Worm (Caenorhabditis elegans) whole organism, young adult: Measurements from ENCODE around the gene C25A6.1.

ENCODE experiments used
- C06A6.2 ChIP-seq: fragments of 200-800 bp; sonication (Bioruptor generic); conservative IDR thresholded peaks from 2 replicates; pipeline ENCODE4 v1.3.6; 2022; ENCODE audit warnings: missing genetic modification characterization, missing compliant biosample characterization
- F49E8.2 ChIP-seq: sonication (generic microtip); optimal IDR thresholded peaks from 3 replicates; lab custom pipeline; 2017; ENCODE audit warnings: missing genetic modification characterization, mild to moderate bottlenecking, missing compliant biosample characterization, antibody characterized with exemption, moderate library complexity; ENCODE audit not compliant: insufficient read depth
- F57C9.4 ChIP-seq: sonication (generic microtip); optimal IDR thresholded peaks from 2 replicates; lab custom pipeline; 2017; ENCODE audit warnings: mild to moderate bottlenecking, missing genetic modification characterization, missing compliant biosample characterization
- K11D2.4 ChIP-seq: fragments of 200-800 bp; sonication (Bioruptor generic); IDR thresholded peaks from 2 replicates; pipeline ENCODE4 v1.3.6; 2022; ENCODE audit warnings: missing genetic modification reagents, missing genetic modification characterization, missing compliant biosample characterization
- Y79H2A.3 ChIP-seq: fragments of 200-800 bp; sonication (Bioruptor generic); conservative IDR thresholded peaks from 2 replicates; pipeline ENCODE4 v1.3.6; 2022; ENCODE audit warnings: missing genetic modification reagents, missing genetic modification characterization, missing compliant biosample characterization
- ZK185.1 ChIP-seq: sonication (generic microtip); optimal IDR thresholded peaks from 2 replicates; lab custom pipeline; 2016; ENCODE audit warnings: mild to moderate bottlenecking, missing genetic modification characterization, missing compliant biosample characterization; ENCODE audit not compliant: poor library complexity, severe bottlenecking
- ama-1 ChIP-seq, 3 experiments: fragments of 150-350 bp in 1 of 3; sonication (generic microtip) in 2 of 3; optimal IDR thresholded peaks; 2 replicates each; lab custom pipeline; 2014 to 2018; ENCODE audit warnings: missing biosample characterization in 2 of 3, missing genetic modification characterization in 2 of 3, missing genetic modification reagents in 2 of 3
- aptf-2 ChIP-seq: fragments of 200-800 bp; sonication (Bioruptor generic); conservative IDR thresholded peaks from 2 replicates; pipeline ENCODE4 v1.3.6; 2022; ENCODE audit warnings: missing genetic modification reagents, missing genetic modification characterization, missing compliant biosample characterization
- atf-7 ChIP-seq: sonication (generic microtip); optimal IDR thresholded peaks from 2 replicates; lab custom pipeline; 2017; ENCODE audit warnings: mild to moderate bottlenecking, missing genetic modification characterization, missing compliant biosample characterization
- athp-1 ChIP-seq: sonication (generic microtip); optimal IDR thresholded peaks from 2 replicates; lab custom pipeline; 2017; ENCODE audit warnings: mild to moderate bottlenecking, missing genetic modification characterization, missing compliant biosample characterization
- bed-2 ChIP-seq: fragments of 200-800 bp; sonication (Bioruptor generic); IDR thresholded peaks from 2 replicates; pipeline ENCODE4 v1.3.6; 2022; ENCODE audit warnings: missing genetic modification reagents, missing genetic modification characterization, missing compliant biosample characterization
- ccch-3 ChIP-seq: fragments of 200-800 bp; sonication (Bioruptor generic); optimal IDR thresholded peaks from 2 replicates; lab custom pipeline; 2018; ENCODE audit warnings: mild to moderate bottlenecking, missing genetic modification characterization, missing compliant biosample characterization
- ceh-27 ChIP-seq: fragments of 200-800 bp; sonication (Bioruptor generic); optimal IDR thresholded peaks from 2 replicates; lab custom pipeline; 2018; ENCODE audit warnings: mild to moderate bottlenecking, missing genetic modification characterization, moderate library complexity, missing compliant biosample characterization
- chd-7 ChIP-seq: sonication (generic microtip); optimal IDR thresholded peaks from 2 replicates; lab custom pipeline; 2016; ENCODE audit warnings: mild to moderate bottlenecking, missing genetic modification characterization, moderate library complexity, missing compliant biosample characterization
- die-1 ChIP-seq: sonication (generic microtip); optimal IDR thresholded peaks from 2 replicates; lab custom pipeline; 2016; ENCODE audit warnings: missing genotype, mild to moderate bottlenecking, missing genetic modification characterization, missing compliant biosample characterization
- dpff-1 ChIP-seq: sonication (generic microtip); optimal IDR thresholded peaks from 2 replicates; lab custom pipeline; 2017; ENCODE audit warnings: mild to moderate bottlenecking, missing genetic modification characterization, missing compliant biosample characterization
- dpl-1 ChIP-seq: fragments of 150-350 bp; optimal IDR thresholded peaks from 2 replicates; lab custom pipeline; 2014; ENCODE audit warnings: missing biosample characterization, missing genetic modification reagents, missing genetic modification characterization
- egl-18 ChIP-seq: fragments of 200-800 bp; sonication (Bioruptor generic); IDR thresholded peaks from 2 replicates; pipeline ENCODE4 v1.3.6; 2022; ENCODE audit warnings: missing genetic modification reagents, missing genetic modification characterization, missing compliant biosample characterization
- ekl-4 ChIP-seq: fragments of 200-800 bp; sonication (Bioruptor generic); IDR thresholded peaks from 2 replicates; pipeline ENCODE4 v1.3.6; 2022; ENCODE audit warnings: missing genetic modification reagents, missing genetic modification characterization, missing compliant biosample characterization
- fkh-3 ChIP-seq: sonication (generic microtip); optimal IDR thresholded peaks from 2 replicates; lab custom pipeline; 2016; ENCODE audit warnings: mild to moderate bottlenecking, missing genetic modification characterization, missing compliant biosample characterization
- gei-17 ChIP-seq: fragments of 200-800 bp; sonication (Bioruptor generic); optimal IDR thresholded peaks from 2 replicates; lab custom pipeline; 2018; ENCODE audit warnings: mild to moderate bottlenecking, missing genetic modification characterization, missing compliant biosample characterization
- him-1 ChIP-seq: sonication (generic microtip); optimal IDR thresholded peaks from 2 replicates; lab custom pipeline; 2016; ENCODE audit warnings: missing genotype, missing genetic modification reagents, missing genetic modification characterization, missing compliant biosample characterization
- hlh-26 ChIP-seq: fragments of 200-800 bp; sonication (Bioruptor generic); conservative IDR thresholded peaks from 2 replicates; pipeline ENCODE4 v1.3.6; 2022; ENCODE audit warnings: missing genetic modification reagents, missing genetic modification characterization, missing compliant biosample characterization
- hmg-1.2 ChIP-seq: fragments of 200-800 bp; sonication (Bioruptor generic); IDR thresholded peaks from 2 replicates; pipeline ENCODE4 v1.3.6; 2022; ENCODE audit warnings: missing genetic modification reagents, missing genetic modification characterization, missing compliant biosample characterization
- let-526 ChIP-seq: fragments of 200-800 bp; sonication (Bioruptor generic); IDR thresholded peaks from 2 replicates; pipeline ENCODE4 v1.3.6; 2022; ENCODE audit warnings: missing genetic modification reagents, missing genetic modification characterization, missing compliant biosample characterization
- lin-26 ChIP-seq: fragments of 200-800 bp; sonication (Bioruptor generic); IDR thresholded peaks from 2 replicates; pipeline ENCODE4 v1.3.6; 2022; ENCODE audit warnings: missing genetic modification reagents, missing genetic modification characterization, missing compliant biosample characterization
- lir-1 ChIP-seq: fragments of 200-800 bp; sonication (Bioruptor generic); conservative IDR thresholded peaks from 2 replicates; pipeline ENCODE4 v1.3.6; 2022; ENCODE audit warnings: missing genetic modification reagents, missing genetic modification characterization, missing compliant biosample characterization
- lsl-1 ChIP-seq: fragments of 200-800 bp; sonication (Bioruptor generic); optimal IDR thresholded peaks from 2 replicates; lab custom pipeline; 2018; ENCODE audit warnings: mild to moderate bottlenecking, missing genetic modification characterization, moderate library complexity, missing compliant biosample characterization
- mcd-1 ChIP-seq: fragments of 200-800 bp; sonication (Bioruptor generic); IDR thresholded peaks from 2 replicates; pipeline ENCODE4 v1.3.6; 2022; ENCODE audit warnings: missing genetic modification reagents, missing genetic modification characterization, missing compliant biosample characterization
- nfya-1 ChIP-seq: sonication (generic microtip); optimal IDR thresholded peaks from 2 replicates; lab custom pipeline; 2017; ENCODE audit warnings: antibody characterized with exemption, missing compliant biosample characterization, missing genetic modification characterization, borderline replicate concordance; ENCODE audit not compliant: insufficient read depth
- nfya-2 ChIP-seq: fragments of 200-800 bp; sonication (Bioruptor generic); IDR thresholded peaks from 2 replicates; pipeline ENCODE4 v1.3.6; 2022; ENCODE audit warnings: missing genetic modification reagents, missing genetic modification characterization, missing compliant biosample characterization
- nfyb-1 ChIP-seq: fragments of 200-800 bp; sonication (Bioruptor generic); IDR thresholded peaks from 2 replicates; pipeline ENCODE4 v1.3.6; 2022; ENCODE audit warnings: missing genetic modification reagents, missing genetic modification characterization, missing compliant biosample characterization
- nhr-27 ChIP-seq: fragments of 200-800 bp; sonication (Bioruptor generic); optimal IDR thresholded peaks from 2 replicates; lab custom pipeline; 2018; ENCODE audit warnings: mild to moderate bottlenecking, missing genetic modification characterization, moderate library complexity, missing compliant biosample characterization
- nhr-90 ChIP-seq: sonication (generic microtip); optimal IDR thresholded peaks from 2 replicates; lab custom pipeline; 2016; ENCODE audit warnings: missing genotype, mild to moderate bottlenecking, missing genetic modification characterization, missing compliant biosample characterization
- sdz-38 ChIP-seq: sonication (generic microtip); optimal IDR thresholded peaks from 2 replicates; lab custom pipeline; 2016; ENCODE audit warnings: missing genotype, missing genetic modification characterization, missing compliant biosample characterization
- snpc-4 ChIP-seq, 5 experiments: fragments of 150-350 bp in 1 of 5; sonication (generic microtip) in 4 of 5; optimal IDR thresholded peaks; 2 replicates each; lab custom pipeline; 2014 to 2018; ENCODE audit warnings: missing genetic modification characterization in 5 of 5, missing biosample characterization in 3 of 5, antibody characterized with exemption in 2 of 5, mild to moderate bottlenecking in 2 of 5, missing compliant biosample characterization in 2 of 5, missing genotype in 2 of 5, moderate library complexity in 2 of 5, missing genetic modification reagents in 1 of 5
- sptf-2 ChIP-seq: fragments of 200-800 bp; sonication (Bioruptor generic); optimal IDR thresholded peaks from 2 replicates; lab custom pipeline; 2018; ENCODE audit warnings: mild to moderate bottlenecking, missing genetic modification characterization, missing compliant biosample characterization
- tbp1 ChIP-seq: fragments of 200-800 bp; sonication (Bioruptor generic); optimal IDR thresholded peaks from 2 replicates; lab custom pipeline; 2018; ENCODE audit warnings: mild to moderate bottlenecking, missing genetic modification characterization, missing compliant biosample characterization
- tbx-9 ChIP-seq: sonication (generic microtip); optimal IDR thresholded peaks from 2 replicates; lab custom pipeline; 2016; ENCODE audit warnings: borderline replicate concordance, missing genetic modification characterization, inconsistent platforms, missing compliant biosample characterization
- tlf-1 ChIP-seq: fragments of 200-800 bp; sonication (Bioruptor generic); optimal IDR thresholded peaks from 2 replicates; lab custom pipeline; 2018; ENCODE audit warnings: mild to moderate bottlenecking, missing genetic modification characterization, missing compliant biosample characterization
- unc-62 ChIP-seq: fragments of 150-350 bp; optimal IDR thresholded peaks from 2 replicates; lab custom pipeline; 2014; ENCODE audit warnings: missing biosample characterization, missing genetic modification reagents, missing genetic modification characterization
- zfh-2 ChIP-seq: fragments of 200-800 bp; sonication (Bioruptor generic); conservative IDR thresholded peaks from 2 replicates; pipeline ENCODE4 v1.3.6; 2022; ENCODE audit warnings: missing genetic modification reagents, missing genetic modification characterization, missing compliant biosample characterization
- ztf-22 ChIP-seq: fragments of 200-800 bp; sonication (Bioruptor generic); optimal IDR thresholded peaks from 2 replicates; lab custom pipeline; 2018; ENCODE audit warnings: mild to moderate bottlenecking, missing genetic modification characterization, moderate library complexity, missing compliant biosample characterization
- ztf-25 ChIP-seq: fragments of 200-800 bp; sonication (Bioruptor generic); IDR thresholded peaks from 2 replicates; pipeline ENCODE4 v1.3.6; 2022; ENCODE audit warnings: missing genetic modification reagents, missing genetic modification characterization, missing compliant biosample characterization
- ztf-26 ChIP-seq: sonication (generic microtip); optimal IDR thresholded peaks from 2 replicates; lab custom pipeline; 2017; ENCODE audit warnings: missing genetic modification characterization, missing compliant biosample characterization
- ztf-28 ChIP-seq: fragments of 200-800 bp; sonication (Bioruptor generic); IDR thresholded peaks from 2 replicates; pipeline ENCODE4 v1.3.6; 2022; ENCODE audit warnings: missing genetic modification reagents, missing genetic modification characterization, missing compliant biosample characterization
- ztf-6 ChIP-seq: fragments of 200-800 bp; sonication (Bioruptor generic); IDR thresholded peaks from 2 replicates; pipeline ENCODE4 v1.3.6; 2022; ENCODE audit warnings: missing genetic modification reagents, missing genetic modification characterization, missing compliant biosample characterization

Gene C25A6.1

ce11 chrV:5410679-5411078 is 2.4 kb downstream of the C25A6.1 start, which contains the start of gene F08F3.4 (continued):
- TF ChIP-seq aptf-2 (GFP tag; lab: Robert Waterston, UW) (no peak), sdz-38 (tag; lab: Kevin White, UChicago) (no peak), lir-1 (GFP tag; lab: Robert Waterston, UW) (no peak), ccch-3 (GFP tag; lab: Kevin White, UChicago) (no peak), nhr-27 (no peak), sptf-2 (GFP tag; lab: Kevin White, UChicago) (no peak), ceh-27 (GFP tag; lab: Kevin White, UChicago) (no peak), atf-7 (peak; percentile 5), bed-2 (no peak), nfya-2 (GFP tag; lab: Robert Waterston, UW) (no peak), tbp1 (GFP tag; lab: Kevin White, UChicago) (no peak), dpff-1 (tag; lab: Kevin White, UChicago) (no peak), lin-26 (GFP tag; lab: Robert Waterston, UW) (peak; percentile 55; the same call in 1 of the 2 replicates), lsl-1 (GFP tag; lab: Kevin White, UChicago) (no peak), snpc-4 (GFP tag; optimal IDR thresholded peaks at IDR 0.05; lab: Kevin White, UChicago) (no peak), snpc-4 (tag; optimal IDR thresholded peaks at IDR 0.05; lab: Kevin White, UChicago) (no peak), ztf-28 (GFP tag; lab: Robert Waterston, UW) (no peak), fkh-3 (tag; lab: Kevin White, UChicago) (no peak), chd-7 (tag; lab: Kevin White, UChicago) (peak; percentile 17), him-1 (tag; lab: Kevin White, UChicago) (no peak), tbx-9 (tag; lab: Kevin White, UChicago) (no peak), ztf-25 (GFP tag; lab: Robert Waterston, UW) (no peak), ztf-26 (peak; percentile 93), tlf-1 (GFP tag; lab: Kevin White, UChicago) (no peak), gei-17 (GFP tag; lab: Kevin White, UChicago) (no peak), F57C9.4 (no peak), C06A6.2 (GFP tag; lab: Robert Waterston, UW) (peak; percentile 51; the same call in 1 of the 2 replicates), egl-18 (GFP tag; lab: Robert Waterston, UW) (no peak), K11D2.4 (0 out of 2 replicates have a peak, but pooled peaks have one; percentile 37), nfyb-1 (GFP tag; lab: Robert Waterston, UW) (peak; percentile 46; the same call in 1 of the 2 replicates), ztf-22 (GFP tag; lab: Kevin White, UChicago) (no peak), ekl-4 (no peak), Y79H2A.3 (GFP tag; lab: Robert Waterston, UW) (no peak), unc-62 (no peak), nhr-90 (tag; lab: Kevin White, UChicago) (no peak), F49E8.2 (tag; lab: Kevin White, UChicago) (no peak), ztf-6 (GFP tag; lab: Robert Waterston, UW) (no peak), let-526 (no peak), hlh-26 (GFP tag; lab: Robert Waterston, UW) (no peak)
- TF ChIP-seq, all 124 proteins: peak for 11

ce11 chrV:5412808-5413405 is 4.6 kb downstream of the C25A6.1 start, which contains the start of gene F08F3.10:
Gene F08F3.10, plus strand, starts transcription at chrV:5413355.
- no peak for TF ChIP-seq dpl-1 (GFP tag; lab: Kevin White, UChicago)
- TF ChIP-seq nfya-1 (tag; lab: Kevin White, UChicago), result no peak
- TF ChIP-seq die-1 (tag; lab: Kevin White, UChicago), result no peak
- no peak for TF ChIP-seq tbx-9 (tag; lab: Kevin White, UChicago)
- TF ChIP-seq ama-1 (optimal IDR thresholded peaks at IDR 0.05; lab: Kevin White, UChicago), result no peak
- TF ChIP-seq ama-1 (GFP tag; optimal IDR thresholded peaks at IDR 0.05; lab: Kevin White, UChicago), result no peak
- no peak for TF ChIP-seq athp-1 (tag; lab: Kevin White, UChicago)
- no peak for TF ChIP-seq ceh-27 (GFP tag; lab: Kevin White, UChicago)
- no peak for TF ChIP-seq fkh-3 (tag; lab: Kevin White, UChicago)
- no peak for TF ChIP-seq mcd-1 (GFP tag; lab: Robert Waterston, UW)
- TF ChIP-seq Y79H2A.3 (GFP tag; lab: Robert Waterston, UW), result no peak
- no peak for TF ChIP-seq hmg-1.2 (GFP tag; lab: Robert Waterston, UW)
- TF ChIP-seq zfh-2, result no peak
- TF ChIP-seq ZK185.1 (tag; lab: Kevin White, UChicago), result no peak
